Worm (Caenorhabditis elegans) whole organism, midembryonic: ENCODE results near the gene acd-3.

Experiments
- cog-1 ChIP-seq: sonication (generic microtip); optimal IDR thresholded peaks from 2 replicates; lab custom pipeline; 2016; ENCODE audit warnings: missing genetic modification characterization, missing compliant biosample characterization
- flt-1 ChIP-seq: fragments of 200-800 bp; sonication (Bioruptor generic); IDR thresholded peaks from 2 replicates; pipeline ENCODE4 v1.3.6; 2022; ENCODE audit warnings: missing genetic modification characterization, missing compliant biosample characterization

ce11 chrX:14894380-14894779 is 45.3 kb downstream of the acd-3 start:
- no peak for TF ChIP-seq cog-1 (tag; lab: Kevin White, UChicago)
- TF ChIP-seq flt-1 (GFP tag; lab: Robert Waterston, UW), result no peak
